Fruit fly (Drosophila melanogaster) whole organism, adult: ENCODE data around the gene Ctps.
A peak's percentile ranks its signal among the peaks of the same experiment; 100 is the strongest.

ENCODE experiments used
- CG11617 ChIP-seq: fragments of 200-800 bp; sonication (Bioruptor generic); optimal IDR thresholded peaks from 2 replicates; lab custom pipeline; 2017; ENCODE audit warnings: mild to moderate bottlenecking, missing biosample characterization, missing genetic modification reagents, missing genetic modification characterization
- CG12768 ChIP-seq: fragments of 200-800 bp; sonication (Bioruptor generic); optimal IDR thresholded peaks from 2 replicates; lab custom pipeline; 2017; ENCODE audit warnings: missing biosample characterization, missing genetic modification characterization, mild to moderate bottlenecking, moderate library complexity, missing genetic modification reagents
- CG14711 ChIP-seq: fragments of 200-800 bp; sonication (Bioruptor generic); optimal IDR thresholded peaks from 2 replicates; lab custom pipeline; 2018; ENCODE audit warnings: missing biosample characterization, mild to moderate bottlenecking, missing genetic modification characterization, moderate library complexity
- CG1620 ChIP-seq: fragments of 200-800 bp; sonication (Bioruptor generic); optimal IDR thresholded peaks from 2 replicates; lab custom pipeline; 2016; ENCODE audit warnings: missing biosample characterization, missing genetic modification characterization
- CG33017 ChIP-seq: fragments of 200-800 bp; sonication (Bioruptor generic); optimal IDR thresholded peaks from 2 replicates; lab custom pipeline; 2018; ENCODE audit warnings: missing biosample characterization, mild to moderate bottlenecking, missing genetic modification characterization, moderate library complexity
- CG5204 ChIP-seq: fragments of 200-800 bp; sonication (Bioruptor generic); optimal IDR thresholded peaks from 2 replicates; lab custom pipeline; 2016; ENCODE audit warnings: missing biosample characterization, missing genetic modification characterization
- CG7045 ChIP-seq: fragments of 200-800 bp; sonication (Bioruptor generic); optimal IDR thresholded peaks from 2 replicates; lab custom pipeline; 2017; ENCODE audit warnings: missing biosample characterization, mild to moderate bottlenecking, missing genetic modification characterization
- CG7101 ChIP-seq: fragments of 200-800 bp; sonication (Bioruptor generic); optimal IDR thresholded peaks from 2 replicates; lab custom pipeline; 2018; ENCODE audit warnings: missing biosample characterization, mild to moderate bottlenecking, missing genetic modification characterization, moderate library complexity
- Clk ChIP-seq: fragments of 200-800 bp; sonication (Bioruptor generic); optimal IDR thresholded peaks from 2 replicates; lab custom pipeline; 2017; ENCODE audit warnings: missing biosample characterization, missing genetic modification characterization
- Crg-1 ChIP-seq: fragments of 200-800 bp; sonication (Bioruptor generic); optimal IDR thresholded peaks from 2 replicates; lab custom pipeline; 2016; ENCODE audit warnings: missing biosample characterization, missing genetic modification characterization
- Hr96 ChIP-seq: fragments of 200-800 bp; sonication (Bioruptor generic); optimal IDR thresholded peaks from 2 replicates; lab custom pipeline; 2016; ENCODE audit warnings: missing biosample characterization, missing genetic modification characterization
- Mnt ChIP-seq: fragments of 200-800 bp; sonication (Bioruptor generic); optimal IDR thresholded peaks from 2 replicates; lab custom pipeline; 2016; ENCODE audit warnings: missing biosample characterization, mild to moderate bottlenecking, missing genetic modification characterization
- bab1 ChIP-seq: fragments of 200-800 bp; sonication (Bioruptor generic); optimal IDR thresholded peaks from 3 replicates; lab custom pipeline; 2019; ENCODE audit warnings: missing biosample characterization, mild to moderate bottlenecking, missing genetic modification characterization, moderate library complexity
- cic ChIP-seq: fragments of 200-800 bp; sonication (Bioruptor generic); optimal IDR thresholded peaks from 2 replicates; lab custom pipeline; 2017; ENCODE audit warnings: missing biosample characterization, mild to moderate bottlenecking, missing genetic modification characterization, moderate library complexity
- cnc ChIP-seq, 2 experiments: fragments of >200 bp; optimal IDR thresholded peaks; 2 replicates each; lab custom pipeline; 2017
- kay ChIP-seq: fragments of 200-800 bp; sonication (Bioruptor generic); peaks from one replicate; lab custom pipeline; 2016; ENCODE audit warnings: missing biosample characterization, missing genetic modification characterization, borderline replicate concordance
- ovo ChIP-seq: fragments of 200-800 bp; sonication (Bioruptor generic); optimal IDR thresholded peaks from 2 replicates; lab custom pipeline; 2016; ENCODE audit warnings: missing biosample characterization, missing genetic modification characterization
- pad ChIP-seq: fragments of 200-800 bp; sonication (Bioruptor generic); optimal IDR thresholded peaks from 3 replicates; lab custom pipeline; 2017; ENCODE audit warnings: missing biosample characterization, missing genetic modification characterization, mild to moderate bottlenecking, moderate library complexity, missing genetic modification reagents
- tj ChIP-seq: fragments of 200-800 bp; sonication (Bioruptor generic); optimal IDR thresholded peaks from 3 replicates; lab custom pipeline; 2017; ENCODE audit warnings: missing biosample characterization, mild to moderate bottlenecking, missing genetic modification characterization, moderate library complexity
- toe ChIP-seq: fragments of 200-800 bp; sonication (Bioruptor generic); optimal IDR thresholded peaks from 2 replicates; lab custom pipeline; 2016; ENCODE audit warnings: missing biosample characterization, missing genetic modification characterization

Gene Ctps

dm6 chr3L:15089887-15090679, 7.6 kb upstream of the Ctps start:
- TF ChIP-seq pad (GFP tag; lab: Kevin White, UChicago), result no peak
- no peak for TF ChIP-seq bab1 (GFP tag; lab: Kevin White, UChicago)
- TF ChIP-seq tj, result no peak
- TF ChIP-seq cnc (optimal IDR thresholded peaks at IDR 0.05; lab: Kevin White, UChicago), result no peak
- TF ChIP-seq CG1620, result no peak
- TF ChIP-seq cic, result no peak
- TF ChIP-seq CG5204 (GFP tag; lab: Kevin White, UChicago), result no peak

dm6 chr3L:15093929-15094588, 3.7 kb upstream of the Ctps start:
- TF ChIP-seq ovo, result peak; percentile 65
- peak; percentile 44 for TF ChIP-seq kay (GFP tag; lab: Kevin White, UChicago)
- TF ChIP-seq bab1 (GFP tag; lab: Kevin White, UChicago), result peak; percentile 29
- peak; percentile 8 for TF ChIP-seq CG12768 (GFP tag; lab: Kevin White, UChicago)
- TF ChIP-seq pad (GFP tag; lab: Kevin White, UChicago), result no peak

dm6 chr3L:15094589-15095288, 3.0 kb upstream of the Ctps start, which contains the start of the genes sstn, Plp and GlyRS:
sstn (minus strand) TSS chr3L:15094719.
Plp (minus strand) TSS chr3L:15094724.
GlyRS (plus strand) TSS chr3L:15095142.
- peak; percentile 31 for TF ChIP-seq Crg-1
- no peak for TF ChIP-seq Hr96 (GFP tag; lab: Kevin White, UChicago)
- TF ChIP-seq ovo, result peak; percentile 37
- TF ChIP-seq tj, result peak; percentile 34
- TF ChIP-seq CG7045 (GFP tag; lab: Kevin White, UChicago), result peak; percentile 36
- TF ChIP-seq CG5204 (GFP tag; lab: Kevin White, UChicago), result no peak
- peak; percentile 57 for TF ChIP-seq CG11617 (GFP tag; lab: Kevin White, UChicago)
- TF ChIP-seq CG7101, result peak; percentile 58
- TF ChIP-seq cnc (optimal IDR thresholded peaks at IDR 0.05; lab: Kevin White, UChicago), result no peak
- peak; percentile 64 for TF ChIP-seq pad (GFP tag; lab: Kevin White, UChicago)
- TF ChIP-seq Mnt (GFP tag; lab: Kevin White, UChicago), result peak; percentile 61
- peak; percentile 54 for TF ChIP-seq CG12768 (GFP tag; lab: Kevin White, UChicago)
- TF ChIP-seq cic, result no peak
- TF ChIP-seq kay (GFP tag; lab: Kevin White, UChicago), result peak; percentile 81
- TF ChIP-seq toe (GFP tag; lab: Kevin White, UChicago), result no peak
- TF ChIP-seq CG33017 (tag; lab: Kevin White, UChicago), result no peak
- no peak for TF ChIP-seq Clk (GFP tag; lab: Kevin White, UChicago)
- TF ChIP-seq CG1620, result no peak
- peak; percentile 60 for TF ChIP-seq CG14711 (tag; lab: Kevin White, UChicago)
- TF ChIP-seq bab1 (GFP tag; lab: Kevin White, UChicago), result peak; percentile 58

DNA sequence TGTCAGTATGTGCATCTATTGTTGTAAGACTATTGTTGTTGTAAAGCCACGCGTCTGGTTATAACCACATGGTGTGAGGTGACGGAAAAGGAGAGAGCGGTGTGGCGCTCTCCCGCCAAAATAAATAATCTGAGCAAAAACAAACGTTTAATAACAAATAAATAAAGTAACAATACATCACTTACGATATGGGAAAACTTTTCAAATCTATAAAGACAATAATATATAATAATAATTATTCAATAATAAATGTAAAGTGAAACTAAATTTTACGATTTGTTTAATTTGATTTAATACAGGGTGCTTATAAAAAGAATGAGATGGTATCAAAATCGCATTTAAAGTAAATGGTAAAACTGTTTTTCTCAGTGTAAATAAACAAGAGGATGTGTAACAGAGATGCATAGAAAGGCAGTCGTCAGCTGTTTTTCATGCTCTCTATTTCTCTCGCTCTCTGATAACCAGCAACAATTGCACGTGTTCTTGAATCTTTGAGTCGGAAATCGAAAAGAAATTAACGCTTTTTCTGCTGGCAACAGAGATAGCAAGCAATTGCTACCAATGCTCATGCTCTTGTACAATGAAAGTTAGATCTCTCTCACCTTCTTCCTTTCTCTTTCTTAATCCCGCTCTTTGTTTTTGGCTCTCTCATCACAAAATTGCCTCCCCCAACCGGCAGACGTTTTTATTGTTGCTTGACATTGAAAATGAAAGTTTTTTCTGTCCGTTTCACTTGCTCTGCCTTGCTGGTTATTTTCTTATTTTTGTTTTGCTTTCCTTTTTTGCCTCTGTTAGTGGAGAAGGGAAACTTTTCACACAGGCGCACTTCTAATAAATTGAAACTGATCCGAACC, 1.2 kb downstream of the Ctps start:
- peak; percentile 50 for TF ChIP-seq Clk (GFP tag; lab: Kevin White, UChicago)
- TF ChIP-seq kay (GFP tag; lab: Kevin White, UChicago), result peak; percentile 56
- no peak for TF ChIP-seq toe (GFP tag; lab: Kevin White, UChicago)
- TF ChIP-seq ovo, result peak; percentile 6
- peak; percentile 57 for TF ChIP-seq Mnt (GFP tag; lab: Kevin White, UChicago)
- peak; percentile 31 for TF ChIP-seq Crg-1
- peak; percentile 73 for TF ChIP-seq CG11617 (GFP tag; lab: Kevin White, UChicago)
- no peak for TF ChIP-seq CG5204 (GFP tag; lab: Kevin White, UChicago)
- peak; percentile 59 for TF ChIP-seq CG7045 (GFP tag; lab: Kevin White, UChicago)
- TF ChIP-seq cnc (optimal IDR thresholded peaks at IDR 0.05; lab: Kevin White, UChicago), result no peak
- TF ChIP-seq bab1 (GFP tag; lab: Kevin White, UChicago), result peak; percentile 36
- peak; percentile 91 for TF ChIP-seq CG7101
- peak; percentile 76 for TF ChIP-seq CG14711 (tag; lab: Kevin White, UChicago)
- TF ChIP-seq Hr96 (GFP tag; lab: Kevin White, UChicago), result no peak
- peak; percentile 92 for TF ChIP-seq CG33017 (tag; lab: Kevin White, UChicago)
- TF ChIP-seq pad (GFP tag; lab: Kevin White, UChicago), result peak; percentile 66
- TF ChIP-seq CG1620, result no peak
- TF ChIP-seq tj, result peak; percentile 76
- TF ChIP-seq cic, result no peak
- peak; percentile 80 for TF ChIP-seq CG12768 (GFP tag; lab: Kevin White, UChicago)

- no peak for TF ChIP-seq CG1620
- TF ChIP-seq kay (GFP tag; lab: Kevin White, UChicago), result no peak
- TF ChIP-seq CG33017 (tag; lab: Kevin White, UChicago), result no peak
- no peak for TF ChIP-seq CG12768 (GFP tag; lab: Kevin White, UChicago)
- TF ChIP-seq pad (GFP tag; lab: Kevin White, UChicago), result no peak
- no peak for TF ChIP-seq CG11617 (GFP tag; lab: Kevin White, UChicago)
- no peak for TF ChIP-seq CG7101
- no peak for TF ChIP-seq Mnt (GFP tag; lab: Kevin White, UChicago)
- TF ChIP-seq Crg-1, result no peak
Measured at dm6 chr3L:15099541-15099940, 1.8 kb downstream of the Ctps start.
